Fruit fly (Drosophila melanogaster): ENCODE results near the gene Ccp84Ae.

Gene Ccp84Ae

DNA sequence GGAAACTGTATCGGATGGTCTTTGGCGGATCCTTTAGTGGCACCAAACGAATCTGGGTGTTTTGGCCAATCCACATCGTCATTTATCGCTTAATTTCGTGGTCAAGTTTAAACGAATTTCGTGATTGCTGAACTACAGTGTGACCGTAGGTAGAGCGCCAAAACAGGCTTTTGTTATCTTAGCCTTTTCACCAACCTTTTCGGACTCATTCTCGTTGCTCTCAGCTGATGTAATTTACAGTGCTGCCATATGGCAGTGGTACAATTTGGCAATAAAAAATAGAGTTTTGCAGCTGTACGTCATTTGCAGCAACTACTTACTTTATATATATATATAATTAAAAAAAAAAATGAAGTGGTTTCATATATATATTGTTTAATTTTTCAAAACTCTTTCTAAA is 31.6 kb downstream of the Ccp84Ae start, which contains the start of gene agt (continued):
- TF ChIP-seq ac (GFP tag; optimal IDR thresholded peaks at IDR 0.05) (no peak), vvl (GFP tag; IDR thresholded peaks at IDR 0.05) (0 out of 2 replicates have a peak, but pooled peaks have one; percentile 25), Jarid2 (GFP tag; optimal IDR thresholded peaks at IDR 0.05) (peak; percentile 33), CG15601 (tag; optimal IDR thresholded peaks at IDR 0.05) (peak; percentile 10), wek (GFP tag; optimal IDR thresholded peaks at IDR 0.05) (no peak), CG6813 (GFP tag; optimal IDR thresholded peaks at IDR 0.05) (no peak), CG13424 (tag; optimal IDR thresholded peaks at IDR 0.05) (peak; percentile 0), CG4854 (GFP tag; optimal IDR thresholded peaks at IDR 0.05) (no peak), CG14441 (GFP tag; IDR thresholded peaks at IDR 0.05) (no peak), Hmr (GFP tag; optimal IDR thresholded peaks at IDR 0.05) (peak; percentile 57), MTF-1 (GFP tag; optimal IDR thresholded peaks at IDR 0.05; ENCODE audit: borderline replicate concordance) (no peak), HmgZ (tag; optimal IDR thresholded peaks at IDR 0.05) (peak; percentile 77), eyg (GFP tag; optimal IDR thresholded peaks at IDR 0.05) (no peak), unpg (GFP tag; optimal IDR thresholded peaks at IDR 0.05) (no peak), tgo (GFP tag; IDR thresholded peaks at IDR 0.05) (no peak), CG11695 (GFP tag; IDR thresholded peaks at IDR 0.05) (no peak), CG4617 (GFP tag; optimal IDR thresholded peaks at IDR 0.05; ENCODE audit: borderline replicate concordance) (peak; percentile 15), Dp (GFP tag; optimal IDR thresholded peaks at IDR 0.05) (peak; percentile 81), Xbp1 (GFP tag; optimal IDR thresholded peaks at IDR 0.05) (no peak), CG5245 (GFP tag; optimal IDR thresholded peaks at IDR 0.05) (no peak), Awh (GFP tag; IDR thresholded peaks at IDR 0.05) (no peak), CG6854 (GFP tag; optimal IDR thresholded peaks at IDR 0.05) (no peak), sc (optimal IDR thresholded peaks at IDR 0.05) (no peak), sc (GFP tag; optimal IDR thresholded peaks at IDR 0.05) (no peak), pros (GFP tag; optimal IDR thresholded peaks at IDR 0.05) (no peak), hb (GFP tag; IDR thresholded peaks at IDR 0.05; ENCODE audit: partially characterized antibody) (no peak), jigr1 (GFP tag; IDR thresholded peaks at IDR 0.05) (no peak), nerfin-2 (GFP tag; IDR thresholded peaks at IDR 0.05; ENCODE audit: partially characterized antibody) (no peak), ftz-f1 (GFP tag; optimal IDR thresholded peaks at IDR 0.05) (no peak), zf30C (GFP tag; optimal IDR thresholded peaks at IDR 0.05) (no peak), Asciz (GFP tag; optimal IDR thresholded peaks at IDR 0.05) (no peak), CG4282 (GFP tag; optimal IDR thresholded peaks at IDR 0.05) (no peak), ash1 (GFP tag; optimal IDR thresholded peaks at IDR 0.05) (no peak), Side (GFP tag; optimal IDR thresholded peaks at IDR 0.05) (no peak), croc (GFP tag; conservative IDR thresholded peaks at IDR 0.05) (no peak), Nf-YB (GFP tag; optimal IDR thresholded peaks at IDR 0.05) (peak; percentile 3), cwo (GFP tag; optimal IDR thresholded peaks at IDR 0.05) (no peak), gem (tag; optimal IDR thresholded peaks at IDR 0.05) (no peak), sens (GFP tag) (peak; percentile 17), Abd-B (GFP tag; optimal IDR thresholded peaks at IDR 0.05) (peak; percentile 78), Stat92E (GFP tag; optimal IDR thresholded peaks at IDR 0.05) (no peak), Scr (GFP tag; IDR thresholded peaks at IDR 0.05; ENCODE audit: partially characterized antibody) (peak; percentile 21; the same call in 1 of the 2 replicates), Sry-δ (GFP tag; optimal IDR thresholded peaks at IDR 0.05) (peak; percentile 34), CG34422 (GFP tag; IDR thresholded peaks at IDR 0.05) (no peak), maf-S (GFP tag; optimal IDR thresholded peaks at IDR 0.05) (no peak), CG12155 (GFP tag; optimal IDR thresholded peaks at IDR 0.05) (peak; percentile 98), Max (GFP tag; optimal IDR thresholded peaks at IDR 0.05) (peak; percentile 11), Spps (tag; optimal IDR thresholded peaks at IDR 0.05) (no peak), slp2 (GFP tag; optimal IDR thresholded peaks at IDR 0.05) (no peak), Hr3 (GFP tag; optimal IDR thresholded peaks at IDR 0.05) (no peak)
